Fruit fly (Drosophila melanogaster) whole organism: ENCODE results near the gene MsrA.

Experiments
- Dll ChIP-seq: fragments of >200 bp; optimal IDR thresholded peaks from 2 replicates; lab custom pipeline; 2017
- EcR ChIP-seq, 2 experiments: fragments of >200 bp; optimal IDR thresholded peaks; 2 replicates each; lab custom pipeline; 2017; ENCODE audit warnings: missing biosample characterization in 2 of 2, missing genetic modification characterization in 2 of 2, missing genetic modification reagents in 2 of 2
- pan ChIP-seq: fragments of >200 bp; optimal IDR thresholded peaks from 2 replicates; lab custom pipeline; 2017
- psq ChIP-seq: fragments of >200 bp; optimal IDR thresholded peaks from 2 replicates; lab custom pipeline; 2017
- usp ChIP-seq: fragments of >200 bp; optimal IDR thresholded peaks from 2 replicates; lab custom pipeline; 2017; ENCODE audit warnings: missing biosample characterization, missing genetic modification characterization, mixed read lengths

dm6 chr3L:15525153-15525552 lies 14.3 kb downstream of the MsrA start, which contains the start of gene CG33986:
- TF ChIP-seq pan (no peak), usp (no peak), psq (lab: Kevin White, UChicago) (no peak), EcR (GFP tag; optimal IDR thresholded peaks at IDR 0.05; lab: Kevin White, UChicago) (no peak), Dll (lab: Kevin White, UChicago) (no peak)
